Worm (Caenorhabditis elegans) whole organism, L3 larva: ENCODE results near the gene K09F6.13.

Experiments
- fos-1 ChIP-seq: fragments of 150-350 bp; optimal IDR thresholded peaks from 2 replicates; lab custom pipeline; 2014; ENCODE audit warnings: missing biosample characterization, missing genetic modification characterization
- lin-15B ChIP-seq: fragments of 150-350 bp; optimal IDR thresholded peaks from 2 replicates; lab custom pipeline; 2014; ENCODE audit warnings: missing biosample characterization, missing genetic modification characterization
- nhr-76 ChIP-seq: fragments of 150-350 bp; sonication (generic microtip); optimal IDR thresholded peaks from 5 replicates; lab custom pipeline; 2014; ENCODE audit warnings: missing biosample characterization, missing genetic modification characterization
- unc-62 ChIP-seq: fragments of 150-350 bp; sonication (generic microtip); optimal IDR thresholded peaks from 4 replicates; lab custom pipeline; 2014; ENCODE audit warnings: missing biosample characterization, missing genetic modification reagents, missing genetic modification characterization

ce11 chrII:2320097-2320496 is 31.2 kb downstream of the K09F6.13 start, which contains the start of gene ZK1240.3:
- TF ChIP-seq unc-62 (GFP tag; lab: Kevin White, UChicago) (no peak), lin-15B (tag; lab: Kevin White, UChicago) (no peak), fos-1 (tag; lab: Kevin White, UChicago) (no peak), nhr-76 (tag; lab: Kevin White, UChicago) (no peak)
